Worm (Caenorhabditis elegans) whole organism, L4/young adult: ENCODE results near the gene srx-137.

Experiments used
- W03F9.2 ChIP-seq: fragments of 150-350 bp; optimal IDR thresholded peaks from 2 replicates; lab custom pipeline; 2014; ENCODE audit warnings: missing biosample characterization, missing genetic modification characterization
- him-1 ChIP-seq: sonication (generic microtip); optimal IDR thresholded peaks from 2 replicates; lab custom pipeline; 2016; ENCODE audit warnings: missing genotype, missing genetic modification reagents, missing genetic modification characterization, missing compliant biosample characterization

ce11 chrV:13862505-13862904, at the start of gene srx-137:
- no peak for TF ChIP-seq W03F9.2 (tag; lab: Kevin White, UChicago)
- TF ChIP-seq him-1, result no peak
